Worm (Caenorhabditis elegans) whole organism, mixed stage, embryonic: ENCODE measurements around the gene F39D8.3.

Experiments used
- blmp-1 ChIP-seq: fragments of 150-350 bp; optimal IDR thresholded peaks from 2 replicates; lab custom pipeline; 2014; ENCODE audit warnings: missing biosample characterization, missing genetic modification characterization
- ces-1 ChIP-seq: fragments of 150-350 bp; optimal IDR thresholded peaks from 2 replicates; lab custom pipeline; 2014; ENCODE audit warnings: missing biosample characterization, missing genetic modification reagents, missing genetic modification characterization
- lin-13 ChIP-seq: fragments of 150-350 bp; optimal IDR thresholded peaks from 2 replicates; lab custom pipeline; 2014; ENCODE audit warnings: missing biosample characterization, missing genetic modification characterization
- lin-32 ChIP-seq: fragments of 200-800 bp; sonication (Bioruptor generic); optimal IDR thresholded peaks from 2 replicates; lab custom pipeline; 2018; ENCODE audit warnings: mild to moderate bottlenecking, missing genetic modification characterization, missing compliant biosample characterization
- lsy-2 ChIP-seq: fragments of 150-350 bp; optimal IDR thresholded peaks from 2 replicates; lab custom pipeline; 2014; ENCODE audit warnings: missing biosample characterization, missing genetic modification characterization
- mab-5 ChIP-seq: fragments of 150-350 bp; optimal IDR thresholded peaks from 2 replicates; lab custom pipeline; 2014; ENCODE audit warnings: missing biosample characterization, missing genetic modification characterization
- mep-1 ChIP-seq: fragments of 150-350 bp; optimal IDR thresholded peaks from 2 replicates; lab custom pipeline; 2017; ENCODE audit warnings: missing biosample characterization, missing genetic modification reagents, missing genetic modification characterization, inconsistent platforms
- nhr-12 ChIP-seq: fragments of 150-350 bp; optimal IDR thresholded peaks from 2 replicates; lab custom pipeline; 2014; ENCODE audit warnings: missing biosample characterization, missing genetic modification characterization
- nhr-2 ChIP-seq: fragments of 150-350 bp; optimal IDR thresholded peaks from 2 replicates; lab custom pipeline; 2014; ENCODE audit warnings: missing biosample characterization, missing genetic modification characterization
- nhr-76 ChIP-seq: sonication (generic microtip); optimal IDR thresholded peaks from 2 replicates; lab custom pipeline; 2017; ENCODE audit warnings: missing biosample characterization, missing genetic modification characterization
- sem-2 ChIP-seq: fragments of 200-800 bp; sonication (Bioruptor generic); optimal IDR thresholded peaks from 2 replicates; lab custom pipeline; 2018; ENCODE audit warnings: mild to moderate bottlenecking, missing genetic modification characterization, missing compliant biosample characterization
- unc-120 ChIP-seq: sonication (generic microtip); optimal IDR thresholded peaks from 2 replicates; lab custom pipeline; 2017; ENCODE audit warnings: missing genetic modification characterization, missing compliant biosample characterization; ENCODE audit not compliant: poor library complexity, severe bottlenecking
- unc-39 ChIP-seq: fragments of 150-350 bp; optimal IDR thresholded peaks from 2 replicates; lab custom pipeline; 2014; ENCODE audit warnings: missing biosample characterization, missing genetic modification characterization
- unc-62 ChIP-seq: fragments of 150-350 bp; optimal IDR thresholded peaks from 2 replicates; lab custom pipeline; 2014; ENCODE audit warnings: missing biosample characterization, missing genetic modification reagents, missing genetic modification characterization

- no peak for TF ChIP-seq blmp-1 (tag; lab: Kevin White, UChicago)
- TF ChIP-seq lin-13 (tag; lab: Kevin White, UChicago) = no peak
- no peak for TF ChIP-seq lsy-2
- no peak for TF ChIP-seq unc-62 (GFP tag; lab: Kevin White, UChicago)
- no peak for TF ChIP-seq nhr-12
- TF ChIP-seq sem-2 (GFP tag; lab: Kevin White, UChicago) = no peak
- TF ChIP-seq unc-120 (tag; lab: Kevin White, UChicago) = no peak
- TF ChIP-seq mab-5 = no peak
- no peak for TF ChIP-seq nhr-76 (tag; lab: Kevin White, UChicago)
- TF ChIP-seq unc-39 (tag; lab: Kevin White, UChicago) = no peak
- TF ChIP-seq ces-1 = no peak
- TF ChIP-seq nhr-2 (tag; lab: Kevin White, UChicago) = no peak
- no peak for TF ChIP-seq lin-32 (GFP tag; lab: Kevin White, UChicago)
- TF ChIP-seq mep-1 = no peak
Observed at ce11 chrX:15468657-15469056, 47.9 kb downstream of the F39D8.3 start.
